Worm (Caenorhabditis elegans) whole organism, L1 larva: ENCODE data around the gene F31F4.17.

Source experiments
- aly-2 ChIP-seq: fragments of 150-350 bp; optimal IDR thresholded peaks from 2 replicates; lab custom pipeline; 2014; ENCODE audit warnings: missing biosample characterization, missing genetic modification characterization
- ama-1 ChIP-seq: fragments of 150-350 bp; optimal IDR thresholded peaks from 2 replicates; lab custom pipeline; 2014
- ceh-82 ChIP-seq, 3 experiments: fragments of 150-350 bp in 1 of 3; sonication (generic microtip) in 2 of 3; optimal IDR thresholded peaks; 2 replicates each; lab custom pipeline; 2014 to 2017; ENCODE audit warnings: missing biosample characterization in 3 of 3, missing genetic modification characterization in 3 of 3
- ces-1 ChIP-seq: fragments of 150-350 bp; optimal IDR thresholded peaks from 2 replicates; lab custom pipeline; 2014; ENCODE audit warnings: missing biosample characterization, missing genetic modification reagents, missing genetic modification characterization
- elt-3 ChIP-seq, 6 experiments: fragments of 150-350 bp in 1 of 6; sonication (generic microtip); optimal IDR thresholded peaks; 2 replicates each; lab custom pipeline; 2017 to 2018; ENCODE audit warnings: missing biosample characterization in 6 of 6, missing genetic modification characterization in 6 of 6, inconsistent platforms in 1 of 6
- mdl-1 ChIP-seq, 2 experiments: fragments of 150-350 bp; optimal IDR thresholded peaks; 2 replicates each; lab custom pipeline; 2014 to 2017; ENCODE audit warnings: missing biosample characterization in 2 of 2, missing genetic modification characterization in 2 of 2, inconsistent platforms in 1 of 2
- nhr-11 ChIP-seq: fragments of 150-350 bp; optimal IDR thresholded peaks from 2 replicates; lab custom pipeline; 2014; ENCODE audit warnings: missing biosample characterization, missing genetic modification characterization
- nhr-12 ChIP-seq: sonication (generic microtip); optimal IDR thresholded peaks from 2 replicates; lab custom pipeline; 2017; ENCODE audit warnings: missing biosample characterization, missing genetic modification characterization
- nhr-19 ChIP-seq: fragments of 200-800 bp; sonication (Bioruptor generic); conservative IDR thresholded peaks from 2 replicates; pipeline ENCODE4 v1.3.6; 2022; ENCODE audit warnings: missing genetic modification characterization, missing compliant biosample characterization
- nhr-76 ChIP-seq: sonication (generic microtip); optimal IDR thresholded peaks from 2 replicates; lab custom pipeline; 2017; ENCODE audit warnings: missing biosample characterization, missing genetic modification characterization
- skn-1 ChIP-seq: fragments of 150-350 bp; optimal IDR thresholded peaks from 2 replicates; lab custom pipeline; 2014; ENCODE audit warnings: missing biosample characterization, missing genetic modification characterization
- swsn-7 ChIP-seq: sonication (generic microtip); optimal IDR thresholded peaks from 2 replicates; lab custom pipeline; 2016; ENCODE audit warnings: missing genetic modification characterization, missing compliant biosample characterization
- unc-62 ChIP-seq: fragments of 150-350 bp; optimal IDR thresholded peaks from 2 replicates; lab custom pipeline; 2014; ENCODE audit warnings: missing biosample characterization, missing genetic modification reagents, missing genetic modification characterization
- zag-1 ChIP-seq: fragments of 150-350 bp; optimal IDR thresholded peaks from 2 replicates; lab custom pipeline; 2014; ENCODE audit warnings: missing biosample characterization, missing genetic modification characterization

DNA sequence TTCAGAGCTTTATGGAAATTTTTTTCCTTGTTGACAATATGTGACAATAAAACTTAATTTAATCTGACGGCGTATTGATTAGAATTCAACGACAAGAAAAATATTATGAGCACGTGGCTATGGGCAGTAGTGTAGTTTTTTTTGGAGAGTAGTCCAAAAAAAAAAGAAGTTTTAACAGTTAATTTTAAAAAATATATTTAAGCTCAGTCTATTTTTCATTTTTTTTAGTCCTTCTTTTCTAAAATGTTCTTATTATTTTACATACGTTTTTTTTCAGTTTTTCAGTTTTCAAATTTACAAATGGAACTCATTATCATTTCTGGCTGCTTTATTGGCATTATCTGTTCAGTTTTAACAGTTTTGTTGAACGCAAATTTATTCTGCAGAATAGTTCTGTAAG, 48.7 kb upstream of the F31F4.17 start, which contains the start of gene srbc-39:
- TF ChIP-seq mdl-1 (tag; optimal IDR thresholded peaks at IDR 0.05; lab: Kevin White, UChicago) = no peak
- no peak for TF ChIP-seq ceh-82 (tag; optimal IDR thresholded peaks at IDR 0.05; lab: Kevin White, UChicago)
- no peak for TF ChIP-seq ama-1 (lab: Kevin White, UChicago)
- TF ChIP-seq elt-3 (tag; optimal IDR thresholded peaks at IDR 0.05; lab: Kevin White, UChicago) = no peak
- no peak for TF ChIP-seq nhr-12 (tag; lab: Kevin White, UChicago)
- TF ChIP-seq unc-62 = no peak
- TF ChIP-seq aly-2 (tag; lab: Kevin White, UChicago) = no peak
- no peak for TF ChIP-seq skn-1 (tag; lab: Kevin White, UChicago)
- TF ChIP-seq ces-1 = no peak
- TF ChIP-seq zag-1 (tag; lab: Kevin White, UChicago) = no peak
- TF ChIP-seq nhr-19 (GFP tag; lab: Robert Waterston, UW) = no peak
- TF ChIP-seq swsn-7 (tag; lab: Kevin White, UChicago) = no peak
- no peak for TF ChIP-seq nhr-11 (tag; lab: Kevin White, UChicago)
- TF ChIP-seq nhr-76 (tag; lab: Kevin White, UChicago) = no peak
